Worm (Caenorhabditis elegans) whole organism, L3 larva: ENCODE data around the gene saeg-2.

Experiments
- R02D3.7 ChIP-seq: fragments of 150-350 bp; optimal IDR thresholded peaks from 2 replicates; lab custom pipeline; 2014; ENCODE audit warnings: missing biosample characterization, missing genetic modification characterization
- ZK546.5 ChIP-seq: sonication (generic microtip); optimal IDR thresholded peaks from 2 replicates; lab custom pipeline; 2017; ENCODE audit warnings: missing biosample characterization, missing genetic modification characterization
- aly-2 ChIP-seq: fragments of 150-350 bp; optimal IDR thresholded peaks from 2 replicates; lab custom pipeline; 2014; ENCODE audit warnings: missing biosample characterization, missing genetic modification characterization
- ama-1 ChIP-seq: fragments of 150-350 bp; optimal IDR thresholded peaks from 2 replicates; lab custom pipeline; 2018
- ceh-16 ChIP-seq: sonication (generic microtip); optimal IDR thresholded peaks from 2 replicates; lab custom pipeline; 2017; ENCODE audit warnings: missing biosample characterization, missing genetic modification characterization
- ceh-28 ChIP-seq: fragments of 150-350 bp; optimal IDR thresholded peaks from 2 replicates; lab custom pipeline; 2014; ENCODE audit warnings: missing biosample characterization, missing genetic modification reagents, missing genetic modification characterization
- ceh-82 ChIP-seq: fragments of 150-350 bp; optimal IDR thresholded peaks from 2 replicates; lab custom pipeline; 2014; ENCODE audit warnings: missing biosample characterization, missing genetic modification characterization
- ceh-9 ChIP-seq: sonication (generic microtip); optimal IDR thresholded peaks from 2 replicates; lab custom pipeline; 2018; ENCODE audit warnings: missing biosample characterization, missing genetic modification characterization
- daf-12 ChIP-seq: fragments of 150-350 bp; optimal IDR thresholded peaks from 2 replicates; lab custom pipeline; 2014; ENCODE audit warnings: missing biosample characterization, missing genetic modification reagents, missing genetic modification characterization
- egl-27 ChIP-seq: sonication (generic microtip); optimal IDR thresholded peaks from 4 replicates; lab custom pipeline; 2017; ENCODE audit warnings: missing biosample characterization, missing genetic modification reagents, missing genetic modification characterization
- egl-5 ChIP-seq: fragments of 150-350 bp; optimal IDR thresholded peaks from 2 replicates; lab custom pipeline; 2017; ENCODE audit warnings: missing biosample characterization, missing genetic modification reagents, missing genetic modification characterization, inconsistent platforms
- elt-1 ChIP-seq: fragments of 150-350 bp; optimal IDR thresholded peaks from 2 replicates; lab custom pipeline; 2014; ENCODE audit warnings: missing biosample characterization, missing genetic modification characterization
- elt-2 ChIP-seq: sonication (generic microtip); optimal IDR thresholded peaks from 2 replicates; lab custom pipeline; 2016; ENCODE audit warnings: missing genetic modification reagents, mild to moderate bottlenecking, missing genetic modification characterization, missing compliant biosample characterization
- elt-3 ChIP-seq, 3 experiments: fragments of 150-350 bp in 1 of 3; sonication (generic microtip) in 2 of 3; optimal IDR thresholded peaks; 2 replicates in 2 of 3; 4 replicates in 1 of 3; lab custom pipeline; 2014 to 2017; ENCODE audit warnings: missing biosample characterization in 3 of 3, missing genetic modification characterization in 3 of 3
- eor-1 ChIP-seq, 2 experiments: fragments of 150-350 bp; optimal IDR thresholded peaks; 2 replicates each; lab custom pipeline; 2014 to 2018; ENCODE audit warnings: missing biosample characterization in 2 of 2, missing genetic modification characterization in 2 of 2
- hmg-11 ChIP-seq: sonication (generic microtip); optimal IDR thresholded peaks from 2 replicates; lab custom pipeline; 2016; ENCODE audit warnings: missing genetic modification characterization, missing compliant biosample characterization
- jun-1 ChIP-seq: fragments of 150-350 bp; optimal IDR thresholded peaks from 2 replicates; lab custom pipeline; 2014; ENCODE audit warnings: missing biosample characterization, missing genetic modification reagents, missing genetic modification characterization
- lin-15B ChIP-seq: fragments of 150-350 bp; optimal IDR thresholded peaks from 2 replicates; lab custom pipeline; 2014; ENCODE audit warnings: missing biosample characterization, missing genetic modification characterization
- lin-39 ChIP-seq: fragments of 150-350 bp; optimal IDR thresholded peaks from 2 replicates; lab custom pipeline; 2018; ENCODE audit warnings: missing biosample characterization, missing genetic modification reagents, missing genetic modification characterization
- lsy-12 ChIP-seq: sonication (generic microtip); optimal IDR thresholded peaks from 2 replicates; lab custom pipeline; 2016; ENCODE audit warnings: mild to moderate bottlenecking, missing genetic modification characterization, missing compliant biosample characterization
- mdl-1 ChIP-seq: fragments of 150-350 bp; optimal IDR thresholded peaks from 2 replicates; lab custom pipeline; 2014; ENCODE audit warnings: missing biosample characterization, missing genetic modification characterization
- mml-1 ChIP-seq: fragments of 150-350 bp; sonication (generic microtip); optimal IDR thresholded peaks from 3 replicates; lab custom pipeline; 2014; ENCODE audit warnings: missing biosample characterization, missing genetic modification characterization
- nfya-1 ChIP-seq: sonication (generic microtip); optimal IDR thresholded peaks from 2 replicates; lab custom pipeline; 2017; ENCODE audit warnings: missing genetic modification characterization, mild to moderate bottlenecking, missing compliant biosample characterization, antibody characterized with exemption, moderate library complexity; ENCODE audit not compliant: insufficient read depth
- nhr-11 ChIP-seq: fragments of 150-350 bp; optimal IDR thresholded peaks from 2 replicates; lab custom pipeline; 2014; ENCODE audit warnings: missing biosample characterization, missing genetic modification characterization
- nhr-12 ChIP-seq: fragments of 150-350 bp; optimal IDR thresholded peaks from 2 replicates; lab custom pipeline; 2014; ENCODE audit warnings: missing biosample characterization, missing genetic modification characterization
- nhr-23 ChIP-seq: fragments of 150-350 bp; optimal IDR thresholded peaks from 2 replicates; lab custom pipeline; 2014; ENCODE audit warnings: missing biosample characterization, missing genetic modification reagents, missing genetic modification characterization
- nhr-25 ChIP-seq: sonication (generic microtip); optimal IDR thresholded peaks from 2 replicates; lab custom pipeline; 2017; ENCODE audit warnings: missing biosample characterization, missing genetic modification characterization
- nhr-28 ChIP-seq: fragments of 150-350 bp; optimal IDR thresholded peaks from 2 replicates; lab custom pipeline; 2014; ENCODE audit warnings: missing biosample characterization, missing genetic modification characterization
- nhr-43 ChIP-seq: sonication (generic microtip); optimal IDR thresholded peaks from 2 replicates; lab custom pipeline; 2016; ENCODE audit warnings: mild to moderate bottlenecking, missing genetic modification characterization, missing compliant biosample characterization; ENCODE audit not compliant: poor library complexity, severe bottlenecking
- nhr-67 ChIP-seq: fragments of 150-350 bp; optimal IDR thresholded peaks from 2 replicates; lab custom pipeline; 2014; ENCODE audit warnings: missing biosample characterization, missing genetic modification characterization
- nhr-77 ChIP-seq: fragments of 150-350 bp; optimal IDR thresholded peaks from 2 replicates; lab custom pipeline; 2014; ENCODE audit warnings: missing biosample characterization, missing genetic modification characterization
- pha-4 ChIP-seq: fragments of 150-350 bp; optimal IDR thresholded peaks from 2 replicates; lab custom pipeline; 2014; ENCODE audit warnings: missing biosample characterization, missing genetic modification reagents, missing genetic modification characterization
- pqm-1 ChIP-seq: fragments of 150-350 bp; optimal IDR thresholded peaks from 2 replicates; lab custom pipeline; 2017; ENCODE audit warnings: missing biosample characterization, missing genetic modification characterization, inconsistent platforms
- skn-1 ChIP-seq: fragments of 150-350 bp; optimal IDR thresholded peaks from 2 replicates; lab custom pipeline; 2014; ENCODE audit warnings: missing biosample characterization, missing genetic modification characterization
- snpc-4 ChIP-seq: fragments of 150-350 bp; optimal IDR thresholded peaks from 2 replicates; lab custom pipeline; 2014; ENCODE audit warnings: missing biosample characterization, missing genetic modification characterization
- tbx-2 ChIP-seq: sonication (generic microtip); optimal IDR thresholded peaks from 2 replicates; lab custom pipeline; 2016; ENCODE audit warnings: mild to moderate bottlenecking, missing genetic modification characterization, missing compliant biosample characterization
- unc-39 ChIP-seq: sonication (generic microtip); optimal IDR thresholded peaks from 4 replicates; lab custom pipeline; 2017; ENCODE audit warnings: missing biosample characterization, missing genetic modification characterization
- zag-1 ChIP-seq: fragments of 150-350 bp; optimal IDR thresholded peaks from 2 replicates; lab custom pipeline; 2014; ENCODE audit warnings: missing biosample characterization, missing genetic modification characterization
- ztf-11 ChIP-seq: fragments of 150-350 bp; optimal IDR thresholded peaks from 2 replicates; lab custom pipeline; 2014; ENCODE audit warnings: missing biosample characterization, missing genetic modification characterization
- ztf-4 ChIP-seq: fragments of 150-350 bp; optimal IDR thresholded peaks from 2 replicates; lab custom pipeline; 2014; ENCODE audit warnings: missing biosample characterization, missing genetic modification characterization

saeg-2 gene

ce11 chrIII:9201977-9202376 lies 38.2 kb upstream of the saeg-2 start:
- TF ChIP-seq tbx-2 (tag; lab: Kevin White, UChicago) (no peak), zag-1 (tag; lab: Kevin White, UChicago) (no peak), unc-39 (no peak), ceh-28 (tag; lab: Kevin White, UChicago) (no peak), daf-12 (tag; lab: Kevin White, UChicago) (no peak), nhr-25 (tag; lab: Kevin White, UChicago) (no peak), nfya-1 (tag; lab: Kevin White, UChicago) (no peak), nhr-23 (tag; lab: Kevin White, UChicago) (no peak), hmg-11 (no peak), jun-1 (tag; lab: Kevin White, UChicago) (no peak), mml-1 (tag; lab: Kevin White, UChicago) (no peak)

DNA sequence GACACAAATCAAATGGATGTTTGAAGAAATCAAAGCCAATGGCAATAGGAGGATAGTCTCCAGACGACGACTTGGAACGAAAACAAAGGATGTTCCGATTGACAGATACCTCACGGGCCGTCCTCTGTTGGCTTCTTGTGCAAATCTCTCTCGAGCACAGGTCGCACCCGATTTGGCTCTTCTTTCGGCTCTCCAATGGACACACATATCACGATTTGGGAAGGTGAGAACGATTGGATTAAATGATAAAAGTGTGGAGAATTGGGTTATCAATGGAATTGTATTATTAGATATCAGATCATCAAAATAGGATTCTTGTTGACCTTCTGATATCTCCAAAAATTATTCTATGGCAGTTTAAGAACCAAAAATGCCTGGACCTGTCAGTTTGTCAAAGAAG lies 34.0 kb upstream of the saeg-2 start, which contains the start of gene ZC84.1:
TSS of gene ZC84.1 (minus strand) at position 101 of the 400 bp plus-strand sequence.
- TF ChIP-seq ceh-28 (tag; lab: Kevin White, UChicago), result no peak
- TF ChIP-seq hmg-11, result no peak
- TF ChIP-seq zag-1 (tag; lab: Kevin White, UChicago), result no peak
- TF ChIP-seq nfya-1 (tag; lab: Kevin White, UChicago), result no peak
- TF ChIP-seq egl-27 (tag; lab: Kevin White, UChicago), result no peak
- TF ChIP-seq pqm-1, result no peak
- TF ChIP-seq ceh-82 (tag; lab: Kevin White, UChicago), result no peak
- TF ChIP-seq elt-2, result no peak
- TF ChIP-seq unc-39, result no peak
- TF ChIP-seq nhr-11 (tag; lab: Kevin White, UChicago), result no peak
- no peak for TF ChIP-seq ceh-9 (tag; lab: Kevin White, UChicago)
- no peak for TF ChIP-seq mdl-1 (tag; lab: Kevin White, UChicago)
- TF ChIP-seq ztf-11, result no peak
- no peak for TF ChIP-seq daf-12 (tag; lab: Kevin White, UChicago)
- TF ChIP-seq nhr-67, result no peak
- no peak for TF ChIP-seq nhr-12 (tag; lab: Kevin White, UChicago)
- TF ChIP-seq nhr-28 (tag; lab: Kevin White, UChicago), result no peak

- no peak for TF ChIP-seq tbx-2 (tag; lab: Kevin White, UChicago)
- TF ChIP-seq hmg-11, result no peak
- no peak for TF ChIP-seq ZK546.5 (tag; lab: Kevin White, UChicago)
- TF ChIP-seq aly-2 (tag; lab: Kevin White, UChicago), result no peak
Measured at ce11 chrIII:9215367-9215766, 24.8 kb upstream of the saeg-2 start, which contains the start of gene npr-29. Gene npr-29 (minus strand): TSS chrIII:9215467.

ce11 chrIII:9224986-9225385 lies 15.2 kb upstream of the saeg-2 start:
- TF ChIP-seq zag-1 (tag; lab: Kevin White, UChicago) (no peak), nhr-67 (no peak), nhr-23 (tag; lab: Kevin White, UChicago) (no peak), jun-1 (tag; lab: Kevin White, UChicago) (no peak), ceh-9 (tag; lab: Kevin White, UChicago) (no peak), pqm-1 (no peak), nhr-25 (tag; lab: Kevin White, UChicago) (no peak), elt-3 (tag; optimal IDR thresholded peaks at IDR 0.05; lab: Kevin White, UChicago) (no peak), elt-1 (tag; lab: Kevin White, UChicago) (no peak), lsy-12 (no peak), ztf-4 (tag; lab: Kevin White, UChicago) (no peak), nhr-77 (tag; lab: Kevin White, UChicago) (no peak), skn-1 (tag; lab: Kevin White, UChicago) (no peak), egl-27 (tag; lab: Kevin White, UChicago) (no peak), snpc-4 (tag; lab: Kevin White, UChicago) (no peak), R02D3.7 (tag; lab: Kevin White, UChicago) (no peak), eor-1 (tag; optimal IDR thresholded peaks at IDR 0.05; lab: Kevin White, UChicago) (no peak), daf-12 (tag; lab: Kevin White, UChicago) (no peak)

DNA sequence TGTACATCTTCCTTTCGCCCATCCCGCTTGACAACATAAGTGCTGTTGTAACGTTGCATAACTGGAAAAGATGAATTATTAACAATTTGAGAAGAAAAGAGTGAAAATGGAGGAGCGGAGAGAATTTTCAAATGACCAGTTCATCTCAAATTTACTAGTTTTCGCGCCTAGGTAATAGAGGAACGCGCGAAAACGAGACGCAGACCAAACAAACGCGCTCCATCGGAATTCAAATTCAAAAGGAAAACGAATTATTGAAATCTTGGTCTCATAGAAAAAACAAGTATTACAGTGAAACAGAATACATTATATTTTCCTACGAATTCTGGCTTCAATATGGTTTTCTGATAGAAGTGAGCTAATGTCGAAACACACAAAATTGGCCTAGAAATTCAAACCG lies 12.0 kb upstream of the saeg-2 start:
- no peak for TF ChIP-seq tbx-2 (tag; lab: Kevin White, UChicago)
- TF ChIP-seq nhr-67, result no peak
- no peak for TF ChIP-seq nhr-43
- TF ChIP-seq jun-1 (tag; lab: Kevin White, UChicago), result no peak
- peak; percentile 10 for TF ChIP-seq elt-2
- no peak for TF ChIP-seq snpc-4 (tag; lab: Kevin White, UChicago)
- no peak for TF ChIP-seq nhr-23 (tag; lab: Kevin White, UChicago)
- no peak for TF ChIP-seq ceh-16
- no peak for TF ChIP-seq ama-1
- TF ChIP-seq skn-1 (tag; lab: Kevin White, UChicago), result no peak
- TF ChIP-seq zag-1 (tag; lab: Kevin White, UChicago), result no peak
- TF ChIP-seq lin-15B (tag; lab: Kevin White, UChicago), result peak; percentile 67
- no peak for TF ChIP-seq egl-27 (tag; lab: Kevin White, UChicago)
- peak; percentile 13 for TF ChIP-seq pqm-1
- no peak for TF ChIP-seq lsy-12
- no peak for TF ChIP-seq eor-1 (tag; optimal IDR thresholded peaks at IDR 0.05; lab: Kevin White, UChicago)
- TF ChIP-seq elt-3 (tag; optimal IDR thresholded peaks at IDR 0.05; lab: Kevin White, UChicago), result no peak
- TF ChIP-seq mdl-1 (tag; lab: Kevin White, UChicago), result no peak
- TF ChIP-seq egl-5 (tag; lab: Kevin White, UChicago), result no peak
- TF ChIP-seq daf-12 (tag; lab: Kevin White, UChicago), result no peak
- no peak for TF ChIP-seq nhr-11 (tag; lab: Kevin White, UChicago)
- TF ChIP-seq pha-4, result peak; percentile 85
- TF ChIP-seq ztf-4 (tag; lab: Kevin White, UChicago), result no peak
- peak; percentile 48 for TF ChIP-seq nhr-25 (tag; lab: Kevin White, UChicago)
- TF ChIP-seq nfya-1 (tag; lab: Kevin White, UChicago), result peak; percentile 60
- TF ChIP-seq nhr-12 (tag; lab: Kevin White, UChicago), result no peak
- TF ChIP-seq lin-39 (tag; lab: Kevin White, UChicago), result peak; percentile 5
- no peak for TF ChIP-seq hmg-11
- TF ChIP-seq ceh-9 (tag; lab: Kevin White, UChicago), result no peak
- TF ChIP-seq ceh-28 (tag; lab: Kevin White, UChicago), result no peak
